Worm (Caenorhabditis elegans) whole organism, L3 larva: Measurements from ENCODE around the gene fbxa-65.

Experiments
- ZK546.5 ChIP-seq: sonication (generic microtip); optimal IDR thresholded peaks from 2 replicates; lab custom pipeline; 2017; ENCODE audit warnings: missing biosample characterization, missing genetic modification characterization
- egl-27 ChIP-seq: sonication (generic microtip); optimal IDR thresholded peaks from 4 replicates; lab custom pipeline; 2017; ENCODE audit warnings: missing biosample characterization, missing genetic modification reagents, missing genetic modification characterization
- fos-1 ChIP-seq: fragments of 150-350 bp; optimal IDR thresholded peaks from 2 replicates; lab custom pipeline; 2014; ENCODE audit warnings: missing biosample characterization, missing genetic modification characterization
- lin-39 ChIP-seq: fragments of 150-350 bp; optimal IDR thresholded peaks from 2 replicates; lab custom pipeline; 2018; ENCODE audit warnings: missing biosample characterization, missing genetic modification reagents, missing genetic modification characterization
- nhr-11 ChIP-seq: fragments of 150-350 bp; optimal IDR thresholded peaks from 2 replicates; lab custom pipeline; 2014; ENCODE audit warnings: missing biosample characterization, missing genetic modification characterization
- nhr-12 ChIP-seq: fragments of 150-350 bp; optimal IDR thresholded peaks from 2 replicates; lab custom pipeline; 2014; ENCODE audit warnings: missing biosample characterization, missing genetic modification characterization
- nhr-25 ChIP-seq: sonication (generic microtip); optimal IDR thresholded peaks from 2 replicates; lab custom pipeline; 2017; ENCODE audit warnings: missing biosample characterization, missing genetic modification characterization
- nhr-77 ChIP-seq: fragments of 150-350 bp; optimal IDR thresholded peaks from 2 replicates; lab custom pipeline; 2014; ENCODE audit warnings: missing biosample characterization, missing genetic modification characterization
- skn-1 ChIP-seq: fragments of 150-350 bp; optimal IDR thresholded peaks from 2 replicates; lab custom pipeline; 2014; ENCODE audit warnings: missing biosample characterization, missing genetic modification characterization
- tbx-2 ChIP-seq: sonication (generic microtip); optimal IDR thresholded peaks from 2 replicates; lab custom pipeline; 2016; ENCODE audit warnings: mild to moderate bottlenecking, missing genetic modification characterization, missing compliant biosample characterization
- zag-1 ChIP-seq: fragments of 150-350 bp; optimal IDR thresholded peaks from 2 replicates; lab custom pipeline; 2014; ENCODE audit warnings: missing biosample characterization, missing genetic modification characterization
- ztf-4 ChIP-seq: fragments of 150-350 bp; optimal IDR thresholded peaks from 2 replicates; lab custom pipeline; 2014; ENCODE audit warnings: missing biosample characterization, missing genetic modification characterization

DNA sequence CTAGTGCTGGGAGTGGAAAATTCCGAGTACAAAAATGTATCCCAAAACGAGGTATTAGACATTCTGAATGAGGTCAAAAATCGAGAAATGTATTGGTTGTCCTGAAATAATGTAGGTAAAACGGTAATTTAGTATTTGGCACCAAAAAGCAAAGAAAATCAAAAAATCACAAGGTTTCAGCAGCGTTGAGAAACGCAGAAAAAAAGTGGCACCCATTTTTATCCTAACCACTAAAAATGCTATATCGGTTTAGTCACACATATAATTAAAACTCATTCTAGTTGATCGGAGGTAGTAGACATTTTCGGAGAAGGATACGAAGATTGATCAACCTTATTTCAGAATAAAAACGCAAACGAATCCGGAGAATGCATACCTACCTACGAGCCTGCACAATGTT, 26.4 kb upstream of the fbxa-65 start, which contains the start of gene srx-121:
- TF ChIP-seq tbx-2 (no peak), nhr-12 (tag; lab: Kevin White, UChicago) (no peak), lin-39 (tag; lab: Kevin White, UChicago) (no peak), nhr-77 (tag; lab: Kevin White, UChicago) (no peak), fos-1 (tag; lab: Kevin White, UChicago) (no peak), nhr-25 (no peak), zag-1 (tag; lab: Kevin White, UChicago) (no peak), ZK546.5 (tag; lab: Kevin White, UChicago) (no peak), skn-1 (no peak), egl-27 (tag; lab: Kevin White, UChicago) (no peak), nhr-11 (no peak), ztf-4 (tag; lab: Kevin White, UChicago) (no peak)
